Worm (Caenorhabditis elegans) whole organism, L4 larva: ENCODE results near the gene R11D1.4.

ENCODE experiments used
- D1046.2 ChIP-seq: fragments of 200-800 bp; sonication (Bioruptor generic); IDR thresholded peaks from 2 replicates; pipeline ENCODE4 v1.3.6; 2022; ENCODE audit warnings: missing genetic modification characterization, missing compliant biosample characterization
- F10B5.3 ChIP-seq: sonication (generic microtip); optimal IDR thresholded peaks from 2 replicates; lab custom pipeline; 2016; ENCODE audit warnings: mild to moderate bottlenecking, missing genetic modification characterization, missing compliant biosample characterization
- F26F4.8 ChIP-seq: fragments of 200-800 bp; sonication (Bioruptor generic); conservative IDR thresholded peaks from 2 replicates; pipeline ENCODE4 v1.3.6; 2022; ENCODE audit warnings: missing genetic modification characterization, missing compliant biosample characterization
- F49E8.2 ChIP-seq: sonication (generic microtip); optimal IDR thresholded peaks from 2 replicates; lab custom pipeline; 2016; ENCODE audit warnings: missing compliant biosample characterization, mild to moderate bottlenecking, missing genetic modification characterization, borderline replicate concordance
- R02D3.7 ChIP-seq: fragments of 150-350 bp; sonication (generic microtip); optimal IDR thresholded peaks from 3 replicates; lab custom pipeline; 2014; ENCODE audit warnings: missing biosample characterization, missing genetic modification characterization
- T20F7.1 ChIP-seq: fragments of 200-800 bp; sonication (Bioruptor generic); optimal IDR thresholded peaks from 2 replicates; lab custom pipeline; 2018; ENCODE audit warnings: mild to moderate bottlenecking, missing genetic modification characterization, missing compliant biosample characterization
- Y5F2A.4 ChIP-seq: fragments of 200-800 bp; sonication (Bioruptor generic); optimal IDR thresholded peaks from 2 replicates; lab custom pipeline; 2018; ENCODE audit warnings: mild to moderate bottlenecking, missing genetic modification characterization, missing compliant biosample characterization
- ZK337.2 ChIP-seq: fragments of 200-800 bp; sonication (Bioruptor generic); IDR thresholded peaks from 2 replicates; pipeline ENCODE4 v1.3.6; 2022; ENCODE audit warnings: missing genetic modification reagents, missing genetic modification characterization, missing compliant biosample characterization
- ZK546.5 ChIP-seq, 2 experiments: sonication (generic microtip); optimal IDR thresholded peaks; 2 replicates each; lab custom pipeline; 2017; ENCODE audit warnings: missing biosample characterization in 2 of 2, missing genetic modification characterization in 2 of 2
- aha-1 ChIP-seq: fragments of 150-350 bp; peaks from one replicate; lab custom pipeline; 2014; ENCODE audit warnings: missing biosample characterization, missing genetic modification characterization
- aly-2 ChIP-seq: sonication (generic microtip); optimal IDR thresholded peaks from 2 replicates; lab custom pipeline; 2018; ENCODE audit warnings: missing biosample characterization, missing genetic modification characterization
- ama-1 ChIP-seq: fragments of 150-350 bp; optimal IDR thresholded peaks from 2 replicates; lab custom pipeline; 2014; ENCODE audit warnings: inconsistent platforms, mixed read lengths
- arid-1 ChIP-seq: fragments of 200-800 bp; sonication (Bioruptor generic); conservative IDR thresholded peaks from 2 replicates; pipeline ENCODE4 v1.3.6; 2022; ENCODE audit warnings: missing genetic modification reagents, missing genetic modification characterization, missing compliant biosample characterization
- ceh-28 ChIP-seq: fragments of 150-350 bp; optimal IDR thresholded peaks from 2 replicates; lab custom pipeline; 2014; ENCODE audit warnings: missing biosample characterization, missing genetic modification reagents, missing genetic modification characterization
- ces-1 ChIP-seq: fragments of 150-350 bp; sonication (generic microtip); optimal IDR thresholded peaks from 4 replicates; lab custom pipeline; 2014; ENCODE audit warnings: missing biosample characterization, missing genetic modification reagents, missing genetic modification characterization
- daf-12 ChIP-seq: fragments of 150-350 bp; optimal IDR thresholded peaks from 2 replicates; lab custom pipeline; 2014; ENCODE audit warnings: missing biosample characterization, missing genetic modification reagents, missing genetic modification characterization
- daf-8 ChIP-seq: fragments of 200-800 bp; sonication (Bioruptor generic); IDR thresholded peaks from 2 replicates; pipeline ENCODE4 v1.3.6; 2022; ENCODE audit warnings: missing genetic modification characterization, missing compliant biosample characterization
- dpl-1 ChIP-seq: fragments of 150-350 bp; optimal IDR thresholded peaks from 2 replicates; lab custom pipeline; 2014; ENCODE audit warnings: missing biosample characterization, missing genetic modification reagents, missing genetic modification characterization
- duxl-1 ChIP-seq: sonication (generic microtip); optimal IDR thresholded peaks from 2 replicates; lab custom pipeline; 2016; ENCODE audit warnings: mild to moderate bottlenecking, missing genetic modification characterization, moderate library complexity, missing compliant biosample characterization; ENCODE audit not compliant: poor library complexity
- dve-1 ChIP-seq: sonication (generic microtip); optimal IDR thresholded peaks from 2 replicates; lab custom pipeline; 2017; ENCODE audit warnings: antibody characterized with exemption, mild to moderate bottlenecking, missing genetic modification characterization, missing compliant biosample characterization; ENCODE audit not compliant: insufficient read depth
- egl-43 ChIP-seq: fragments of 200-800 bp; sonication (Bioruptor generic); IDR thresholded peaks from 2 replicates; pipeline ENCODE4 v1.3.6; 2022; ENCODE audit warnings: missing genetic modification reagents, missing genetic modification characterization, missing compliant biosample characterization
- fkh-10 ChIP-seq: fragments of 150-350 bp; optimal IDR thresholded peaks from 2 replicates; lab custom pipeline; 2014; ENCODE audit warnings: missing biosample characterization, missing genetic modification reagents, missing genetic modification characterization
- fos-1 ChIP-seq: fragments of 150-350 bp; optimal IDR thresholded peaks from 2 replicates; lab custom pipeline; 2014; ENCODE audit warnings: missing biosample characterization, missing genetic modification characterization
- gei-8 ChIP-seq: fragments of 200-800 bp; sonication (Bioruptor generic); optimal IDR thresholded peaks from 2 replicates; lab custom pipeline; 2018; ENCODE audit warnings: mild to moderate bottlenecking, missing genetic modification characterization, missing compliant biosample characterization
- hif-1 ChIP-seq, 2 experiments: sonication (generic microtip); optimal IDR thresholded peaks; 2 replicates each; lab custom pipeline; 2016 to 2017; ENCODE audit warnings: missing compliant biosample characterization in 2 of 2, missing genetic modification characterization in 2 of 2, missing genetic modification reagents in 2 of 2, missing genotype in 2 of 2, mild to moderate bottlenecking in 1 of 2
- hlh-30 ChIP-seq: sonication (generic microtip); optimal IDR thresholded peaks from 2 replicates; lab custom pipeline; 2017; ENCODE audit warnings: antibody characterized with exemption, mild to moderate bottlenecking, missing genetic modification characterization, missing compliant biosample characterization; ENCODE audit not compliant: insufficient read depth
- hmg-1.1 ChIP-seq: fragments of 200-800 bp; sonication (Bioruptor generic); IDR thresholded peaks from 2 replicates; pipeline ENCODE4 v1.3.6; 2022; ENCODE audit warnings: missing genetic modification reagents, missing genetic modification characterization, missing compliant biosample characterization
- lin-13 ChIP-seq: fragments of 150-350 bp; optimal IDR thresholded peaks from 2 replicates; lab custom pipeline; 2014; ENCODE audit warnings: missing biosample characterization, missing genetic modification reagents, missing genetic modification characterization
- lin-15B ChIP-seq: fragments of 150-350 bp; sonication (generic microtip); optimal IDR thresholded peaks from 3 replicates; lab custom pipeline; 2014; ENCODE audit warnings: missing biosample characterization, missing genetic modification characterization
- lin-38 ChIP-seq: fragments of 200-800 bp; sonication (Bioruptor generic); IDR thresholded peaks from 2 replicates; pipeline ENCODE4 v1.3.6; 2022; ENCODE audit warnings: missing genetic modification reagents, missing genetic modification characterization, missing compliant biosample characterization
- lsy-2 ChIP-seq, 2 experiments: fragments of 150-350 bp in 1 of 2; sonication (generic microtip) in 1 of 2; optimal IDR thresholded peaks; 2 replicates each; lab custom pipeline; 2014 to 2017; ENCODE audit warnings: missing biosample characterization in 2 of 2, missing genetic modification characterization in 2 of 2
- madf-5 ChIP-seq, 2 experiments: fragments of 200-800 bp; sonication (Bioruptor generic); IDR thresholded peaks; 2 replicates each; pipeline ENCODE4 v1.3.6; 2022; ENCODE audit warnings: missing compliant biosample characterization in 2 of 2, missing genetic modification characterization in 2 of 2
- madf-9 ChIP-seq: fragments of 200-800 bp; sonication (Bioruptor generic); conservative IDR thresholded peaks from 2 replicates; pipeline ENCODE4 v1.3.6; 2022; ENCODE audit warnings: missing genetic modification reagents, missing genetic modification characterization, missing compliant biosample characterization
- mdt-29 ChIP-seq: fragments of 200-800 bp; sonication (Bioruptor generic); IDR thresholded peaks from 2 replicates; pipeline ENCODE4 v1.3.6; 2022; ENCODE audit warnings: missing genetic modification reagents, missing genetic modification characterization, missing compliant biosample characterization
- mep-1 ChIP-seq: fragments of 150-350 bp; sonication (generic microtip); optimal IDR thresholded peaks from 3 replicates; lab custom pipeline; 2014; ENCODE audit warnings: missing biosample characterization, missing genetic modification characterization
- mxl-2 ChIP-seq: fragments of 200-800 bp; sonication (Bioruptor generic); conservative IDR thresholded peaks from 2 replicates; pipeline ENCODE4 v1.3.6; 2022; ENCODE audit warnings: missing genetic modification reagents, missing genetic modification characterization, missing compliant biosample characterization
- nhr-10 ChIP-seq: fragments of 150-350 bp; optimal IDR thresholded peaks from 2 replicates; lab custom pipeline; 2014; ENCODE audit warnings: missing biosample characterization, missing genetic modification characterization
- nhr-102 ChIP-seq: sonication (generic microtip); optimal IDR thresholded peaks from 2 replicates; lab custom pipeline; 2016; ENCODE audit warnings: mild to moderate bottlenecking, missing genetic modification characterization, moderate library complexity, missing compliant biosample characterization
- nhr-11 ChIP-seq: fragments of 150-350 bp; optimal IDR thresholded peaks from 2 replicates; lab custom pipeline; 2014; ENCODE audit warnings: missing biosample characterization, missing genetic modification characterization
- nhr-237 ChIP-seq: sonication (generic microtip); optimal IDR thresholded peaks from 2 replicates; lab custom pipeline; 2017; ENCODE audit warnings: missing biosample characterization, missing genetic modification characterization
- nhr-42 ChIP-seq: fragments of 200-800 bp; sonication (Bioruptor generic); IDR thresholded peaks from 2 replicates; pipeline ENCODE4 v1.3.6; 2022; ENCODE audit warnings: missing genetic modification characterization, missing compliant biosample characterization
- nhr-6 ChIP-seq: fragments of 150-350 bp; optimal IDR thresholded peaks from 2 replicates; lab custom pipeline; 2014; ENCODE audit warnings: missing biosample characterization, missing genetic modification characterization
- sdz-12 ChIP-seq: fragments of 200-800 bp; sonication (Bioruptor generic); optimal IDR thresholded peaks from 2 replicates; lab custom pipeline; 2018; ENCODE audit warnings: mild to moderate bottlenecking, missing genetic modification characterization, missing compliant biosample characterization
- snpc-1.2 ChIP-seq: fragments of 200-800 bp; sonication (Bioruptor generic); IDR thresholded peaks from 2 replicates; pipeline ENCODE4 v1.3.6; 2022; ENCODE audit warnings: missing genetic modification reagents, missing genetic modification characterization, missing compliant biosample characterization
- spr-3 ChIP-seq: fragments of 200-800 bp; sonication (Bioruptor generic); optimal IDR thresholded peaks from 2 replicates; lab custom pipeline; 2018; ENCODE audit warnings: mild to moderate bottlenecking, missing genetic modification characterization, missing compliant biosample characterization
- tag-97 ChIP-seq: fragments of 200-800 bp; sonication (Bioruptor generic); IDR thresholded peaks from 2 replicates; pipeline ENCODE4 v1.3.6; 2022; ENCODE audit warnings: missing genetic modification characterization, missing compliant biosample characterization
- zip-2 ChIP-seq: fragments of 150-350 bp; optimal IDR thresholded peaks from 2 replicates; lab custom pipeline; 2014; ENCODE audit warnings: missing biosample characterization, missing genetic modification characterization
- ztf-7 ChIP-seq: fragments of 150-350 bp; optimal IDR thresholded peaks from 2 replicates; lab custom pipeline; 2014; ENCODE audit warnings: missing biosample characterization, missing genetic modification characterization

The R11D1.4 gene

DNA sequence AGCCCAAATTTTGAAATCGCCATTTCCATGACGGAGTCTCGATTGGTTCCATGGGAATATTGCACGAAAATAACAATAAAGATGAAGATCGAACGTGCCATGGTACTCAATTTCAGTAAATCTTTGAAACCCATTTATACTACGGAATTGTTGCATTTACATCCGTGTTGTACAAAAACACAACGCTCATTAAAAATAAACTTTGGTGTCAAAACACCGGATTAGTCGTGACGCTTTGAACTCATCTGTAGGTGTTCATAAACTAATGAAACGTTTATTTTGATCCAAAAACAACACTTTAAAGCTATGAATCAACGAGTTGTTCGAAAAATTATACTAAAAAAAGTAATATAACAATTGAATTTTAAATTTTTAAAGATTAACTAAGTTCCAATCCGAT is at the start of gene R11D1.4:
Gene R11D1.4 (minus strand): TSS at position 101 of the 400 bp plus-strand sequence.
- no peak for TF ChIP-seq dve-1 (tag; lab: Kevin White, UChicago)
- TF ChIP-seq ZK546.5 (tag; optimal IDR thresholded peaks at IDR 0.05; lab: Kevin White, UChicago), result no peak
- no peak for TF ChIP-seq mdt-29 (GFP tag; lab: Robert Waterston, UW)
- TF ChIP-seq lin-15B (tag; lab: Kevin White, UChicago), result no peak
- no peak for TF ChIP-seq egl-43 (GFP tag; lab: Robert Waterston, UW)
- no peak for TF ChIP-seq hif-1 (tag; optimal IDR thresholded peaks at IDR 0.05; lab: Kevin White, UChicago)
- no peak for TF ChIP-seq F10B5.3 (tag; lab: Kevin White, UChicago)
- TF ChIP-seq arid-1 (GFP tag; lab: Robert Waterston, UW), result no peak
- TF ChIP-seq ztf-7 (tag; lab: Kevin White, UChicago), result no peak
- TF ChIP-seq F49E8.2 (tag; lab: Kevin White, UChicago), result no peak
- TF ChIP-seq spr-3 (GFP tag; lab: Kevin White, UChicago), result no peak
- no peak for TF ChIP-seq fkh-10 (GFP tag; lab: Kevin White, UChicago)
- no peak for TF ChIP-seq mxl-2 (GFP tag; lab: Robert Waterston, UW)
- TF ChIP-seq nhr-6 (tag; lab: Kevin White, UChicago), result no peak
- no peak for TF ChIP-seq ces-1 (GFP tag; lab: Kevin White, UChicago)
- TF ChIP-seq hmg-1.1, result no peak
- TF ChIP-seq dpl-1 (GFP tag; lab: Kevin White, UChicago), result no peak
- TF ChIP-seq daf-12 (tag; lab: Kevin White, UChicago), result no peak

DNA sequence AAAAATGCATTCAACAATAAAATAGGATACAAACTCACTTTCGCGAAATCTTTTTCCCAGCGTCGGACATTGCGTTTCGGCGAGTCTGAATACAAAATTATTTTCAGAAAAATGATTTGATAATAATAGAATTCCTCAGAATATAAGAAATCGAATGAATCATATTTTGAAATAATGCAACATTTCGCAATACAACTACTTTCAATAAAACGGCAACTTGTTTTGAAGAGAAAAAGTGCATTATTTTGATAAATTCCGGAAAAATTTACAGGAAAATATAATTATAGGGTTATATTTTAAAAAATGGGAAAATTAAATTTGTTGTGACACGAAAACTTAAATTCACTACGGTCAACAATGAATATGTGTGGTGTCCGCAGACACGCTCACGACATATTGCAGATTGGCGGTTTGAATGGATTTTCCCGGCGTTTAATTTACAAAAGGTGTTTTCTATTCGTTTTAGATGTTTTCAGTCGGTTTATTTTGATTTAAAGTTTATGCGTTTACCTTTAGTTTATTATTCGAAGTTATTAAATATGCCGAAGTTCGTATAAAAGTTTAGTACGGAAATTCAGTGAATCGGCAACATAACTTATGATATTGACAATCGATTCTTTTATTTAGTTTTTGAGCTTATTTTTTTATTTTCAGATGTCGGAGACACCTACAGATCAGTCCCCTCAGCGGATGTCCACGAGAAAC is 49.4 kb upstream of the R11D1.4 start, which contains the start of the genes abcf-1 and scc-3:
Gene abcf-1 (minus strand): TSS at position 85 of the 705 bp plus-strand sequence.
Gene scc-3 (plus strand): TSS at position 655 of the 705 bp plus-strand sequence.
- TF ChIP-seq nhr-10 (tag; lab: Kevin White, UChicago), result no peak
- TF ChIP-seq F26F4.8, result no peak
- peak; percentile 32 for TF ChIP-seq dpl-1 (GFP tag; lab: Kevin White, UChicago)
- no peak for TF ChIP-seq sdz-12 (GFP tag; lab: Kevin White, UChicago)
- TF ChIP-seq lin-38 (GFP tag; lab: Robert Waterston, UW), result no peak
- no peak for TF ChIP-seq ceh-28
- no peak for TF ChIP-seq ZK337.2 (GFP tag; lab: Robert Waterston, UW)
- TF ChIP-seq ces-1 (GFP tag; lab: Kevin White, UChicago), result no peak
- TF ChIP-seq nhr-42, result no peak
- no peak for TF ChIP-seq mdt-29 (GFP tag; lab: Robert Waterston, UW)
- no peak for TF ChIP-seq madf-5 (GFP tag; IDR thresholded peaks at IDR 0.05; lab: Robert Waterston, UW)
- no peak for TF ChIP-seq dve-1 (tag; lab: Kevin White, UChicago)
- no peak for TF ChIP-seq nhr-237 (tag; lab: Kevin White, UChicago)
- TF ChIP-seq aly-2 (tag; lab: Kevin White, UChicago), result no peak
- no peak for TF ChIP-seq daf-12 (tag; lab: Kevin White, UChicago)
- no peak for TF ChIP-seq nhr-102
- TF ChIP-seq duxl-1 (tag; lab: Kevin White, UChicago), result no peak
- TF ChIP-seq hlh-30, result peak; percentile 23
- no peak for TF ChIP-seq lin-13 (GFP tag; lab: Kevin White, UChicago)
- TF ChIP-seq snpc-1.2 (GFP tag; lab: Robert Waterston, UW), result no peak
- TF ChIP-seq zip-2 (tag; lab: Kevin White, UChicago), result peak; percentile 84
- no peak for TF ChIP-seq D1046.2 (GFP tag; lab: Robert Waterston, UW)
- no peak for TF ChIP-seq ama-1 (lab: Kevin White, UChicago)
- no peak for TF ChIP-seq arid-1 (GFP tag; lab: Robert Waterston, UW)
- no peak for TF ChIP-seq daf-8 (GFP tag; lab: Robert Waterston, UW)
- TF ChIP-seq fos-1 (tag; lab: Kevin White, UChicago), result no peak
- TF ChIP-seq tag-97 (GFP tag; lab: Robert Waterston, UW), result no peak
- TF ChIP-seq mep-1 (tag; lab: Kevin White, UChicago), result no peak
- TF ChIP-seq gei-8, result no peak
- no peak for TF ChIP-seq aha-1 (tag; lab: Kevin White, UChicago)
- no peak for TF ChIP-seq R02D3.7
- TF ChIP-seq egl-43 (GFP tag; lab: Robert Waterston, UW), result no peak
- no peak for TF ChIP-seq nhr-11 (tag; lab: Kevin White, UChicago)
- peak in 1 of 2 experiments; percentile 96 for TF ChIP-seq lsy-2 (tag; optimal IDR thresholded peaks at IDR 0.05; lab: Kevin White, UChicago)
- peak; percentile 27 for TF ChIP-seq T20F7.1
- TF ChIP-seq Y5F2A.4 (GFP tag; lab: Kevin White, UChicago), result no peak
- no peak for TF ChIP-seq madf-9
